Fruit fly (Drosophila melanogaster) S2 (cell line): ENCODE data around the gene Hsp60B.

Source experiments
- CG8478 ChIP-seq: fragments of >200 bp; optimal IDR thresholded peaks from 2 replicates; lab custom pipeline; 2018
- CTCF ChIP-seq, 2 experiments: fragments of >200 bp; optimal IDR thresholded peaks; 2 replicates each; lab custom pipeline; 2018

Hsp60B gene

DNA sequence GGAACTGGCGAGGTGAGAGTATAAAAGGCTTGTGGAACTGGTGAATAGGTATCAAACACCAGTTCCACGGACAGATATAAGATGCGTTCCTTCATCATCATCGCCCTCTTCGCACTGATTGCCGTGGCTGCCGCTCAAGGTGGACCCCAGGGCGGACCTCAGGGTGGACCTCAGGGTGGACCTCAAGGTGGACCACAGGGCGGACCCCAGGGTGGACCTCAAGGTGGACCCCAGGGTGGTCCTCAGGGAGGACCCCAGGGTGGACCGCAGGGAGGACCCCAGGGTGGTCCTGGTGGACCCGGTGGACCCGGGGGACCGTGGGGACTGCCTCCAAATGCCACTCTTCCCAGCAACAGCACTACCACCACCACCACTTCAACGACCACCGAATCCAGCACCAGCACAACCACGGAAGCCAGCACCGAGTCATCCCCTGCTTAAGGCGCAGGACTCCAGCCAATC, 51.0 kb downstream of the Hsp60B start, which contains the start of gene CG13947:
TSS of gene CG13947 (plus strand) at position 51 of the 462 bp plus-strand sequence.
- TF ChIP-seq CG8478 (lab: Kevin White, UChicago): no peak
- TF ChIP-seq CTCF (optimal IDR thresholded peaks at IDR 0.05; lab: Kevin White, UChicago): no peak
